Fruit fly (Drosophila melanogaster) whole organism, embryonic: ENCODE results near the gene CG15550.
A peak's percentile ranks its signal among the peaks of the same experiment; 100 is the strongest.

Experiments used
- Ada2b ChIP-seq: fragments of 200-800 bp; sonication (Bioruptor generic); IDR thresholded peaks from 2 replicates; pipeline ENCODE4 v1.3.6; 2022; ENCODE audit warnings: missing biosample characterization, missing genetic modification characterization
- Antp ChIP-seq: fragments of 200-800 bp; sonication (Bioruptor generic); optimal IDR thresholded peaks from 3 replicates; lab custom pipeline; 2016; ENCODE audit warnings: missing biosample characterization, missing genetic modification characterization
- Bdp1 ChIP-seq: fragments of 200-800 bp; sonication (Bioruptor generic); optimal IDR thresholded peaks from 3 replicates; lab custom pipeline; 2016; ENCODE audit warnings: missing biosample characterization, missing genetic modification characterization
- CG12236 ChIP-seq: fragments of 200-800 bp; sonication (Bioruptor generic); optimal IDR thresholded peaks from 2 replicates; lab custom pipeline; 2016; ENCODE audit warnings: missing biosample characterization, missing genetic modification characterization
- CG12391 ChIP-seq: fragments of 200-800 bp; sonication (Bioruptor generic); optimal IDR thresholded peaks from 3 replicates; lab custom pipeline; 2018; ENCODE audit warnings: missing biosample characterization, mild to moderate bottlenecking, missing genetic modification characterization, moderate library complexity
- CG13123 ChIP-seq: fragments of 200-800 bp; sonication (Bioruptor generic); optimal IDR thresholded peaks from 2 replicates; lab custom pipeline; 2016; ENCODE audit warnings: missing biosample characterization, missing genetic modification characterization
- CG1529 ChIP-seq: fragments of 200-800 bp; sonication (Bioruptor generic); optimal IDR thresholded peaks from 3 replicates; lab custom pipeline; 2018; ENCODE audit warnings: missing biosample characterization, missing genetic modification characterization
- CG15479 ChIP-seq: fragments of 200-800 bp; sonication (Bioruptor generic); optimal IDR thresholded peaks from 3 replicates; lab custom pipeline; 2019; ENCODE audit warnings: missing biosample characterization, mild to moderate bottlenecking, missing genetic modification characterization, moderate library complexity
- CG15696 ChIP-seq: fragments of 200-800 bp; sonication (Bioruptor generic); optimal IDR thresholded peaks from 2 replicates; lab custom pipeline; 2019; ENCODE audit warnings: missing biosample characterization, mild to moderate bottlenecking, missing genetic modification characterization, moderate library complexity
- CG16815 ChIP-seq: fragments of 200-800 bp; sonication (Bioruptor generic); optimal IDR thresholded peaks from 3 replicates; lab custom pipeline; 2017; ENCODE audit warnings: missing biosample characterization, mild to moderate bottlenecking, missing genetic modification characterization
- CG17361 ChIP-seq: fragments of 200-800 bp; sonication (Bioruptor generic); IDR thresholded peaks from 3 replicates; pipeline ENCODE4 v1.3.6; 2022; ENCODE audit warnings: missing biosample characterization, missing genetic modification characterization
- CG30431 ChIP-seq: fragments of 200-800 bp; sonication (Bioruptor generic); optimal IDR thresholded peaks from 2 replicates; lab custom pipeline; 2017; ENCODE audit warnings: missing biosample characterization, missing genetic modification characterization
- CG33557 ChIP-seq: fragments of 200-800 bp; sonication (Bioruptor generic); optimal IDR thresholded peaks from 2 replicates; lab custom pipeline; 2019; ENCODE audit warnings: missing biosample characterization, mild to moderate bottlenecking, missing genetic modification characterization, moderate library complexity
- CG34422 ChIP-seq: fragments of 200-800 bp; sonication (Bioruptor generic); IDR thresholded peaks from 3 replicates; pipeline ENCODE4 v1.3.6; 2022; ENCODE audit warnings: missing biosample characterization, missing genetic modification characterization
- CG7357 ChIP-seq: fragments of 200-800 bp; sonication (Bioruptor generic); IDR thresholded peaks from 3 replicates; pipeline ENCODE4 v1.3.6; 2022; ENCODE audit warnings: missing biosample characterization, missing genetic modification characterization
- CG7786 ChIP-seq: fragments of 200-800 bp; sonication (Bioruptor generic); optimal IDR thresholded peaks from 2 replicates; lab custom pipeline; 2016; ENCODE audit warnings: missing biosample characterization, missing genetic modification characterization
- CG8765 ChIP-seq: fragments of 200-800 bp; sonication (Bioruptor generic); IDR thresholded peaks from 2 replicates; pipeline ENCODE4 v1.3.6; 2022; ENCODE audit warnings: missing biosample characterization, missing genetic modification characterization
- CG9215 ChIP-seq: fragments of 200-800 bp; sonication (Bioruptor generic); IDR thresholded peaks from 2 replicates; pipeline ENCODE4 v1.3.6; 2022; ENCODE audit warnings: missing biosample characterization, missing genetic modification characterization
- Chrac-16 ChIP-seq: fragments of 200-800 bp; sonication (Bioruptor generic); optimal IDR thresholded peaks from 3 replicates; lab custom pipeline; 2016; ENCODE audit warnings: missing biosample characterization, missing genetic modification characterization
- Dad ChIP-seq: fragments of 200-800 bp; sonication (Bioruptor generic); optimal IDR thresholded peaks from 3 replicates; lab custom pipeline; 2016; ENCODE audit warnings: missing biosample characterization, missing genetic modification characterization
- Dek ChIP-seq: fragments of 200-800 bp; sonication (Bioruptor generic); optimal IDR thresholded peaks from 3 replicates; lab custom pipeline; 2019; ENCODE audit warnings: missing biosample characterization, mild to moderate bottlenecking, missing genetic modification characterization, moderate library complexity
- Dip3 ChIP-seq: fragments of 200-800 bp; sonication (Bioruptor generic); optimal IDR thresholded peaks from 3 replicates; lab custom pipeline; 2016; ENCODE audit warnings: missing biosample characterization, missing genetic modification characterization
- E2f2 ChIP-seq: fragments of 200-800 bp; sonication (Bioruptor generic); IDR thresholded peaks from 2 replicates; pipeline ENCODE4 v1.3.6; 2022; ENCODE audit warnings: missing biosample characterization, missing genetic modification characterization
- MTF-1 ChIP-seq: fragments of 200-800 bp; sonication (Bioruptor generic); optimal IDR thresholded peaks from 2 replicates; lab custom pipeline; 2018; ENCODE audit warnings: missing biosample characterization, mild to moderate bottlenecking, missing genetic modification characterization, borderline replicate concordance
- NFAT ChIP-seq: fragments of 200-800 bp; sonication (Bioruptor generic); IDR thresholded peaks from 2 replicates; pipeline ENCODE4 v1.3.6; 2022; ENCODE audit warnings: missing biosample characterization, missing genetic modification characterization
- Nf-YC ChIP-seq: fragments of 200-800 bp; optimal IDR thresholded peaks from 3 replicates; lab custom pipeline; 2019; ENCODE audit warnings: missing biosample characterization, mild to moderate bottlenecking, missing genetic modification characterization, moderate library complexity
- Side ChIP-seq: fragments of 200-800 bp; sonication (Bioruptor generic); optimal IDR thresholded peaks from 2 replicates; lab custom pipeline; 2016; ENCODE audit warnings: missing biosample characterization, missing genetic modification characterization
- Sox100B ChIP-seq: fragments of 200-800 bp; sonication (Bioruptor generic); optimal IDR thresholded peaks from 3 replicates; lab custom pipeline; 2018; ENCODE audit warnings: missing biosample characterization, mild to moderate bottlenecking, missing genetic modification characterization
- Trl ChIP-seq, 3 experiments: fragments of >200 bp in 2 of 3; fragments of 200-800 bp in 1 of 3; sonication (Bioruptor generic) in 1 of 3; optimal IDR thresholded peaks; 2 replicates in 1 of 3; 3 replicates in 2 of 3; lab custom pipeline; 2016 to 2017; ENCODE audit warnings: missing biosample characterization in 1 of 3, missing genetic modification characterization in 1 of 3
- bowl ChIP-seq: fragments of 200-800 bp; sonication (Bioruptor generic); IDR thresholded peaks from 2 replicates; pipeline ENCODE4 v1.3.6; 2022; ENCODE audit warnings: missing biosample characterization, missing genetic modification characterization
- crc ChIP-seq: fragments of 200-800 bp; sonication (Bioruptor generic); optimal IDR thresholded peaks from 2 replicates; lab custom pipeline; 2016; ENCODE audit warnings: missing biosample characterization, missing genetic modification characterization
- dati ChIP-seq: fragments of 200-800 bp; sonication (Bioruptor generic); IDR thresholded peaks from 2 replicates; pipeline ENCODE4 v1.3.6; 2022; ENCODE audit warnings: missing biosample characterization, missing genetic modification characterization
- dmrt11E ChIP-seq: fragments of 200-800 bp; sonication (Bioruptor generic); optimal IDR thresholded peaks from 3 replicates; lab custom pipeline; 2018; ENCODE audit warnings: missing biosample characterization, mild to moderate bottlenecking, missing genetic modification characterization, moderate library complexity
- fd102C ChIP-seq: fragments of 200-800 bp; sonication (Bioruptor generic); optimal IDR thresholded peaks from 2 replicates; lab custom pipeline; 2018; ENCODE audit warnings: missing biosample characterization, mild to moderate bottlenecking, missing genetic modification characterization, moderate library complexity
- fd64A ChIP-seq: fragments of 200-800 bp; sonication (Bioruptor generic); optimal IDR thresholded peaks from 3 replicates; lab custom pipeline; 2018; ENCODE audit warnings: missing biosample characterization, mild to moderate bottlenecking, missing genetic modification characterization
- gcm2 ChIP-seq: fragments of 200-800 bp; sonication (Bioruptor generic); optimal IDR thresholded peaks from 2 replicates; lab custom pipeline; 2016; ENCODE audit warnings: missing biosample characterization, missing genetic modification characterization
- hkb ChIP-seq, 2 experiments: fragments of 200-800 bp in 1 of 2; fragments of >200 bp in 1 of 2; sonication (Bioruptor generic) in 1 of 2; IDR thresholded peaks in 1 of 2; optimal IDR thresholded peaks in 1 of 2; 2 replicates each; pipeline versions ENCODE4 v1.3.6 to Lab custom; 2017 to 2022; ENCODE audit warnings: missing biosample characterization in 1 of 2, missing genetic modification characterization in 1 of 2
- luna ChIP-seq: fragments of 200-800 bp; sonication (Bioruptor generic); optimal IDR thresholded peaks from 2 replicates; lab custom pipeline; 2016; ENCODE audit warnings: missing biosample characterization, missing genetic modification characterization
- mirr ChIP-seq: fragments of 200-800 bp; sonication (Bioruptor generic); optimal IDR thresholded peaks from 3 replicates; lab custom pipeline; 2018; ENCODE audit warnings: missing biosample characterization, mild to moderate bottlenecking, missing genetic modification characterization
- mld ChIP-seq: fragments of 200-800 bp; sonication (Bioruptor generic); IDR thresholded peaks from 3 replicates; pipeline ENCODE4 v1.3.6; 2022; ENCODE audit warnings: missing biosample characterization, missing genetic modification characterization; ENCODE audit not compliant: partially characterized antibody
- nerfin-2 ChIP-seq: fragments of 200-800 bp; sonication (Bioruptor generic); IDR thresholded peaks from 2 replicates; pipeline ENCODE4 v1.3.6; 2022; ENCODE audit warnings: missing biosample characterization, missing genetic modification characterization; ENCODE audit not compliant: partially characterized antibody
- pzg ChIP-seq: fragments of 200-800 bp; sonication (Bioruptor generic); optimal IDR thresholded peaks from 3 replicates; lab custom pipeline; 2018; ENCODE audit warnings: missing biosample characterization, mild to moderate bottlenecking, missing genetic modification characterization, moderate library complexity
- ranshi ChIP-seq: fragments of 200-800 bp; sonication (Bioruptor generic); IDR thresholded peaks from 2 replicates; pipeline ENCODE4 v1.3.6; 2022; ENCODE audit warnings: missing biosample characterization, missing genetic modification characterization
- schlank ChIP-seq: fragments of 200-800 bp; sonication (Bioruptor generic); optimal IDR thresholded peaks from 2 replicates; lab custom pipeline; 2018; ENCODE audit warnings: missing biosample characterization, mild to moderate bottlenecking, missing genetic modification characterization
- sd ChIP-seq: fragments of 200-800 bp; sonication (Bioruptor generic); optimal IDR thresholded peaks from 3 replicates; lab custom pipeline; 2018; ENCODE audit warnings: missing biosample characterization, mild to moderate bottlenecking, missing genetic modification characterization, moderate library complexity
- sqz ChIP-seq: fragments of 200-800 bp; sonication (Bioruptor generic); optimal IDR thresholded peaks from 3 replicates; lab custom pipeline; 2018; ENCODE audit warnings: missing biosample characterization, mild to moderate bottlenecking, missing genetic modification characterization
- tin ChIP-seq: fragments of 200-800 bp; sonication (Bioruptor generic); optimal IDR thresholded peaks from 3 replicates; lab custom pipeline; 2016; ENCODE audit warnings: missing biosample characterization, missing genetic modification characterization
- tna ChIP-seq: fragments of 200-800 bp; sonication (Bioruptor generic); IDR thresholded peaks from 2 replicates; pipeline ENCODE4 v1.3.6; 2022; ENCODE audit warnings: missing biosample characterization, missing genetic modification characterization; ENCODE audit not compliant: partially characterized antibody

Gene CG15550

DNA sequence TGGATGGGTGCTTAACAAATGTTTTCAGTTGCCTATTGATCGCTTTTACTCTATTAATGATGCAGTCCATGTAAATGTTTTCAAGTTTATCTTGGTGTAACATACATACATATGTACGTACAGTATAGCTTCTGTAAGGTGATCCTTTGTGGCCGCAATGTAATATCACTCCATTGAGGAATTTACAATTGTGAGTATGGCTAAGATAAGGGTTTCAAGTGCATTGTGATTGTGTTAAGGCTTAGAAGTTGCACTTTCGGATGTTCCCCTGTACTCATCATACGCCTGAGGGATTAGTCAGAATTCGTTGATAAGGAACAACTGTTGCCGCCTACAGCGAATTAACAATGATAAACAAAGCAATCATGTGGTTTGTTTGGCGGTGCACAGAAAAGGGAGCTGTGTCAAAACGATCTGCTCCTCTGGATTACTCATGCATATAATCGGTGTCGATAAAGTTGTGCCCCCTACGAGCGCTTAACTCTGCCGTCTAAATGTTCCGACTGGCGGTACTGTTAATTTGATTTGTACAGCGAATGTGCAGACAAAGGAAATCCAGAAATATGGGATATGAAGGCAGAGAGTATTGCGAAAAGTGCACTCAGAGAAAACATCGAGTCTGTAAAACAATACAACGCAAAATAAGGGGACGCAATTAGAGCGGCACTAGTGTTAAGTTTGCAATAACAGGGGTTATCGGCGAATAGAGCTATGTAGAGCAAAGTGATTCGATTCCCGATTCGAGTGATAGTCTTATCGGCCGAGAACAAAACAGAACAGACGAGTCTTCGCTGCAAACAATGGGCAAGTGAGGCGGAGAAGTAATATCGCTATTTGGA is 49.0 kb downstream of the CG15550 start (continued):
- TF ChIP-seq mirr (GFP tag; lab: Kevin White, UChicago), result no peak
- peak; percentile 36; the same call in 1 of the 2 replicates for TF ChIP-seq E2f2 (GFP tag; lab: Robert Waterston, UW)
- TF ChIP-seq CG30431, result peak; percentile 42
- TF ChIP-seq CG12236 (GFP tag; lab: Kevin White, UChicago), result no peak
- TF ChIP-seq CG1529, result peak; percentile 36
- no peak for TF ChIP-seq mld (GFP tag; lab: Robert Waterston, UW)
- peak; percentile 27 for TF ChIP-seq CG13123 (GFP tag; lab: Kevin White, UChicago)
- TF ChIP-seq Chrac-16 (GFP tag; lab: Kevin White, UChicago), result peak; percentile 38
- TF ChIP-seq CG16815 (GFP tag; lab: Kevin White, UChicago), result peak; percentile 4
- peak; percentile 46 for TF ChIP-seq Dip3 (GFP tag; lab: Kevin White, UChicago)
- peak; percentile 35 for TF ChIP-seq CG33557
- peak; percentile 45 for TF ChIP-seq luna (GFP tag; lab: Kevin White, UChicago)
- peak; percentile 40; the same call in 1 of the 3 replicates for TF ChIP-seq CG34422 (GFP tag; lab: Robert Waterston, UW)
- TF ChIP-seq Ada2b (GFP tag; lab: Robert Waterston, UW), result peak; percentile 76
- TF ChIP-seq Antp (GFP tag; lab: Kevin White, UChicago), result peak; percentile 62
- no peak for TF ChIP-seq dati (GFP tag; lab: Robert Waterston, UW)
- no peak for TF ChIP-seq hkb (optimal IDR thresholded peaks at IDR 0.05; lab: Kevin White, UChicago)
- peak; percentile 74 for TF ChIP-seq hkb (GFP tag; IDR thresholded peaks at IDR 0.05; lab: Robert Waterston, UW)
- TF ChIP-seq Dek (tag; lab: Kevin White, UChicago), result peak; percentile 55
- no peak for TF ChIP-seq CG7357 (GFP tag; lab: Robert Waterston, UW)
- TF ChIP-seq NFAT, result peak; percentile 61
- no peak for TF ChIP-seq Sox100B (GFP tag; lab: Kevin White, UChicago)
- TF ChIP-seq bowl (GFP tag; lab: Robert Waterston, UW), result 0 out of 2 replicates have a peak, but pooled peaks have one; percentile 18
- peak; percentile 89 for TF ChIP-seq CG15479 (GFP tag; lab: Kevin White, UChicago)
- TF ChIP-seq pzg (GFP tag; lab: Kevin White, UChicago), result no peak
- peak; percentile 46 for TF ChIP-seq dmrt11E
- no peak; the same call in 2 of the 3 replicates for TF ChIP-seq CG17361 (GFP tag; lab: Robert Waterston, UW)
- peak; percentile 60 for TF ChIP-seq Side (GFP tag; lab: Kevin White, UChicago)
- no peak for TF ChIP-seq sqz
- TF ChIP-seq fd64A, result peak; percentile 49
- TF ChIP-seq CG8765 (GFP tag; lab: Robert Waterston, UW), result peak; percentile 54; the same call in 1 of the 2 replicates
- peak; percentile 75 for TF ChIP-seq ranshi
- TF ChIP-seq CG12391 (tag; lab: Kevin White, UChicago), result peak; percentile 59
- TF ChIP-seq Dad (GFP tag; lab: Kevin White, UChicago), result peak; percentile 22
- TF ChIP-seq tin, result peak; percentile 61
- peak; percentile 41 for TF ChIP-seq schlank (tag; lab: Kevin White, UChicago)
- TF ChIP-seq Nf-YC (tag; lab: Kevin White, UChicago), result no peak
- no peak for TF ChIP-seq MTF-1 (GFP tag; lab: Kevin White, UChicago)
- TF ChIP-seq gcm2 (GFP tag; lab: Kevin White, UChicago), result no peak
- TF ChIP-seq Trl (optimal IDR thresholded peaks at IDR 0.05; lab: Kevin White, UChicago), result no peak
- peak; percentile 43 for TF ChIP-seq Trl (GFP tag; optimal IDR thresholded peaks at IDR 0.05; lab: Kevin White, UChicago)
- TF ChIP-seq fd102C (GFP tag; lab: Kevin White, UChicago), result no peak
- no peak for TF ChIP-seq sd (tag; lab: Kevin White, UChicago)
- peak; percentile 62 for TF ChIP-seq CG7786 (GFP tag; lab: Kevin White, UChicago)
- no peak for TF ChIP-seq nerfin-2 (GFP tag; lab: Robert Waterston, UW)
- TF ChIP-seq Bdp1, result no peak
- TF ChIP-seq CG9215 (GFP tag; lab: Robert Waterston, UW), result peak; percentile 45; the same call in 1 of the 2 replicates
- peak; percentile 71 for TF ChIP-seq crc (GFP tag; lab: Kevin White, UChicago)
- TF ChIP-seq CG15696 (tag; lab: Kevin White, UChicago), result peak; percentile 46
- no peak for TF ChIP-seq tna (GFP tag; lab: Robert Waterston, UW)
